Fruit fly (Drosophila melanogaster): ENCODE data around the gene GluRIIC.

- TF ChIP-seq CG3163 (GFP tag; optimal IDR thresholded peaks at IDR 0.05) (no peak), ro (GFP tag; IDR thresholded peaks at IDR 0.05) (no peak), unpg (GFP tag; optimal IDR thresholded peaks at IDR 0.05) (no peak), tna (GFP tag; IDR thresholded peaks at IDR 0.05; ENCODE audit: partially characterized antibody) (no peak)
Observed at dm6 chr2L:922660-923059, 8.8 kb downstream of the GluRIIC start, which contains the start of gene Tmtc2.
